Fruit fly (Drosophila melanogaster): Measurements from ENCODE around the gene CG7208.

CG7208 gene

dm6 chr3R:18223434-18223833 lies 37.9 kb upstream of the CG7208 start, which contains the start of the genes mTerf5 and Non3 (continued):
- TF ChIP-seq fru (optimal IDR thresholded peaks at IDR 0.05) (no peak), Oli (tag; optimal IDR thresholded peaks at IDR 0.05) (peak; percentile 24), CG10321 (GFP tag; IDR thresholded peaks at IDR 0.05) (no peak), CG33557 (GFP tag; optimal IDR thresholded peaks at IDR 0.05) (peak; percentile 47), Lim3 (GFP tag; IDR thresholded peaks at IDR 0.05) (no peak), ewg (GFP tag; optimal IDR thresholded peaks at IDR 0.05) (peak; percentile 81), CG15011 (GFP tag; optimal IDR thresholded peaks at IDR 0.05) (no peak), Ets65A (GFP tag) (peak; percentile 83), BtbVII (GFP tag; optimal IDR thresholded peaks at IDR 0.05) (no peak), HLH54F (GFP tag; optimal IDR thresholded peaks at IDR 0.05) (peak; percentile 33), sima (GFP tag; optimal IDR thresholded peaks at IDR 0.05) (no peak), Hey (tag; optimal IDR thresholded peaks at IDR 0.05) (no peak), cad (GFP tag; optimal IDR thresholded peaks at IDR 0.05) (no peak), Doc2 (GFP tag; IDR thresholded peaks at IDR 0.05) (no peak), CG31388 (GFP tag; optimal IDR thresholded peaks at IDR 0.05) (peak; percentile 10), fd64A (GFP tag; optimal IDR thresholded peaks at IDR 0.05) (no peak), CG5245 (GFP tag; optimal IDR thresholded peaks at IDR 0.05) (no peak), ci (GFP tag; IDR thresholded peaks at IDR 0.05) (peak; percentile 46; the same call in 1 of the 3 replicates), ab (GFP tag; optimal IDR thresholded peaks at IDR 0.05) (no peak), CG12769 (tag; optimal IDR thresholded peaks at IDR 0.05) (no peak), Scr (GFP tag; IDR thresholded peaks at IDR 0.05; ENCODE audit: partially characterized antibody) (peak; percentile 94), D (optimal IDR thresholded peaks at IDR 0.05) (no peak), D (GFP tag; optimal IDR thresholded peaks at IDR 0.05) (no peak), CG12942 (GFP tag; optimal IDR thresholded peaks at IDR 0.05) (peak; percentile 46), slbo (GFP tag; IDR thresholded peaks at IDR 0.05) (peak; percentile 67; the same call in 1 of the 2 replicates), lab (GFP tag; optimal IDR thresholded peaks at IDR 0.05) (peak; percentile 64), CG12391 (tag; optimal IDR thresholded peaks at IDR 0.05) (peak; percentile 84), PHDP (tag; optimal IDR thresholded peaks at IDR 0.05) (peak; percentile 60), en (GFP tag; optimal IDR thresholded peaks at IDR 0.05) (no peak), Ada2b (GFP tag; IDR thresholded peaks at IDR 0.05) (peak; percentile 58), CG34224 (GFP tag; IDR thresholded peaks at IDR 0.05; ENCODE audit: partially characterized antibody) (peak; percentile 90), CG9876 (GFP tag; optimal IDR thresholded peaks at IDR 0.05) (no peak), Fer1 (GFP tag; optimal IDR thresholded peaks at IDR 0.05) (peak; percentile 64), kah (GFP tag; optimal IDR thresholded peaks at IDR 0.05) (peak; percentile 71), sim (GFP tag; IDR thresholded peaks at IDR 0.05) (no peak), Hr51 (GFP tag; optimal IDR thresholded peaks at IDR 0.05) (peak in 1 of 2 experiments; percentile 46), CG9797 (GFP tag; optimal IDR thresholded peaks at IDR 0.05) (peak; percentile 15), ssp (GFP tag; IDR thresholded peaks at IDR 0.05) (no peak), lmd (GFP tag; IDR thresholded peaks at IDR 0.05) (peak; percentile 37; the same call in 1 of the 2 replicates), CG1602 (GFP tag; optimal IDR thresholded peaks at IDR 0.05) (peak; percentile 41), CG2129 (GFP tag; IDR thresholded peaks at IDR 0.05; ENCODE audit: partially characterized antibody) (peak; percentile 91), zf30C (GFP tag; optimal IDR thresholded peaks at IDR 0.05) (peak; percentile 7), CG1024 (GFP tag; IDR thresholded peaks at IDR 0.05) (no peak), nau (GFP tag; optimal IDR thresholded peaks at IDR 0.05) (no peak), stwl (tag; optimal IDR thresholded peaks at IDR 0.05) (peak; percentile 67), Tbp (GFP tag; optimal IDR thresholded peaks at IDR 0.05) (no peak), CG7271 (tag; optimal IDR thresholded peaks at IDR 0.05) (peak; percentile 44), CG30403 (GFP tag; optimal IDR thresholded peaks at IDR 0.05) (peak; percentile 61), CG12219 (GFP tag; optimal IDR thresholded peaks at IDR 0.05) (no peak), trh (GFP tag; optimal IDR thresholded peaks at IDR 0.05) (no peak), TFAM (GFP tag; optimal IDR thresholded peaks at IDR 0.05) (no peak), Blimp-1 (GFP tag; optimal IDR thresholded peaks at IDR 0.05) (peak; percentile 54)
